Worm (Caenorhabditis elegans) whole organism, L3 larva: Measurements from ENCODE around the gene str-238.
"Not testable (repeated sequence)": the region's sequence is repeated elsewhere in the genome, so short reads cannot be mapped to it uniquely, and the experiment has no call there.

ENCODE experiments used
- R02D3.7 ChIP-seq: fragments of 150-350 bp; optimal IDR thresholded peaks from 2 replicates; lab custom pipeline; 2014; ENCODE audit warnings: missing biosample characterization, missing genetic modification characterization
- aly-2 ChIP-seq: fragments of 150-350 bp; optimal IDR thresholded peaks from 2 replicates; lab custom pipeline; 2014; ENCODE audit warnings: missing biosample characterization, missing genetic modification characterization
- ama-1 ChIP-seq: fragments of 150-350 bp; optimal IDR thresholded peaks from 2 replicates; lab custom pipeline; 2018
- ceh-28 ChIP-seq: fragments of 150-350 bp; optimal IDR thresholded peaks from 2 replicates; lab custom pipeline; 2014; ENCODE audit warnings: missing biosample characterization, missing genetic modification reagents, missing genetic modification characterization
- daf-12 ChIP-seq: fragments of 150-350 bp; optimal IDR thresholded peaks from 2 replicates; lab custom pipeline; 2014; ENCODE audit warnings: missing biosample characterization, missing genetic modification reagents, missing genetic modification characterization
- egl-27 ChIP-seq: sonication (generic microtip); optimal IDR thresholded peaks from 4 replicates; lab custom pipeline; 2017; ENCODE audit warnings: missing biosample characterization, missing genetic modification reagents, missing genetic modification characterization
- egl-5 ChIP-seq: fragments of 150-350 bp; optimal IDR thresholded peaks from 2 replicates; lab custom pipeline; 2017; ENCODE audit warnings: missing biosample characterization, missing genetic modification reagents, missing genetic modification characterization, inconsistent platforms
- elt-1 ChIP-seq: fragments of 150-350 bp; optimal IDR thresholded peaks from 2 replicates; lab custom pipeline; 2014; ENCODE audit warnings: missing biosample characterization, missing genetic modification characterization
- elt-2 ChIP-seq: sonication (generic microtip); optimal IDR thresholded peaks from 2 replicates; lab custom pipeline; 2016; ENCODE audit warnings: missing genetic modification reagents, mild to moderate bottlenecking, missing genetic modification characterization, missing compliant biosample characterization
- elt-3 ChIP-seq, 3 experiments: fragments of 150-350 bp in 1 of 3; sonication (generic microtip) in 2 of 3; optimal IDR thresholded peaks; 2 replicates in 2 of 3; 4 replicates in 1 of 3; lab custom pipeline; 2014 to 2017; ENCODE audit warnings: missing biosample characterization in 3 of 3, missing genetic modification characterization in 3 of 3
- fkh-10 ChIP-seq: sonication (generic microtip); optimal IDR thresholded peaks from 2 replicates; lab custom pipeline; 2017; ENCODE audit warnings: missing biosample characterization, missing genetic modification reagents, missing genetic modification characterization
- hmg-11 ChIP-seq: sonication (generic microtip); optimal IDR thresholded peaks from 2 replicates; lab custom pipeline; 2016; ENCODE audit warnings: missing genetic modification characterization, missing compliant biosample characterization
- jun-1 ChIP-seq: fragments of 150-350 bp; optimal IDR thresholded peaks from 2 replicates; lab custom pipeline; 2014; ENCODE audit warnings: missing biosample characterization, missing genetic modification reagents, missing genetic modification characterization
- lin-15B ChIP-seq: fragments of 150-350 bp; optimal IDR thresholded peaks from 2 replicates; lab custom pipeline; 2014; ENCODE audit warnings: missing biosample characterization, missing genetic modification characterization
- lin-39 ChIP-seq: fragments of 150-350 bp; optimal IDR thresholded peaks from 2 replicates; lab custom pipeline; 2018; ENCODE audit warnings: missing biosample characterization, missing genetic modification reagents, missing genetic modification characterization
- lsy-12 ChIP-seq: sonication (generic microtip); optimal IDR thresholded peaks from 2 replicates; lab custom pipeline; 2016; ENCODE audit warnings: mild to moderate bottlenecking, missing genetic modification characterization, missing compliant biosample characterization
- mdl-1 ChIP-seq: fragments of 150-350 bp; optimal IDR thresholded peaks from 2 replicates; lab custom pipeline; 2014; ENCODE audit warnings: missing biosample characterization, missing genetic modification characterization
- mml-1 ChIP-seq: fragments of 150-350 bp; sonication (generic microtip); optimal IDR thresholded peaks from 3 replicates; lab custom pipeline; 2014; ENCODE audit warnings: missing biosample characterization, missing genetic modification characterization
- nfya-1 ChIP-seq: sonication (generic microtip); optimal IDR thresholded peaks from 2 replicates; lab custom pipeline; 2017; ENCODE audit warnings: missing genetic modification characterization, mild to moderate bottlenecking, missing compliant biosample characterization, antibody characterized with exemption, moderate library complexity; ENCODE audit not compliant: insufficient read depth
- nhr-11 ChIP-seq: fragments of 150-350 bp; optimal IDR thresholded peaks from 2 replicates; lab custom pipeline; 2014; ENCODE audit warnings: missing biosample characterization, missing genetic modification characterization
- nhr-237 ChIP-seq: fragments of 150-350 bp; optimal IDR thresholded peaks from 2 replicates; lab custom pipeline; 2014; ENCODE audit warnings: missing biosample characterization, missing genetic modification characterization
- nhr-25 ChIP-seq: sonication (generic microtip); optimal IDR thresholded peaks from 2 replicates; lab custom pipeline; 2017; ENCODE audit warnings: missing biosample characterization, missing genetic modification characterization
- nhr-28 ChIP-seq: fragments of 150-350 bp; optimal IDR thresholded peaks from 2 replicates; lab custom pipeline; 2014; ENCODE audit warnings: missing biosample characterization, missing genetic modification characterization
- nhr-67 ChIP-seq: fragments of 150-350 bp; optimal IDR thresholded peaks from 2 replicates; lab custom pipeline; 2014; ENCODE audit warnings: missing biosample characterization, missing genetic modification characterization
- nhr-76 ChIP-seq: fragments of 150-350 bp; sonication (generic microtip); optimal IDR thresholded peaks from 5 replicates; lab custom pipeline; 2014; ENCODE audit warnings: missing biosample characterization, missing genetic modification characterization
- sea-2 ChIP-seq: fragments of 150-350 bp; sonication (generic microtip); optimal IDR thresholded peaks from 4 replicates; lab custom pipeline; 2014; ENCODE audit warnings: missing biosample characterization, missing genetic modification reagents, missing genetic modification characterization
- skn-1 ChIP-seq: fragments of 150-350 bp; optimal IDR thresholded peaks from 2 replicates; lab custom pipeline; 2014; ENCODE audit warnings: missing biosample characterization, missing genetic modification characterization
- snpc-4 ChIP-seq: fragments of 150-350 bp; optimal IDR thresholded peaks from 2 replicates; lab custom pipeline; 2014; ENCODE audit warnings: missing biosample characterization, missing genetic modification characterization
- unc-39 ChIP-seq: sonication (generic microtip); optimal IDR thresholded peaks from 4 replicates; lab custom pipeline; 2017; ENCODE audit warnings: missing biosample characterization, missing genetic modification characterization
- unc-62 ChIP-seq: fragments of 150-350 bp; sonication (generic microtip); optimal IDR thresholded peaks from 4 replicates; lab custom pipeline; 2014; ENCODE audit warnings: missing biosample characterization, missing genetic modification reagents, missing genetic modification characterization
- zag-1 ChIP-seq: fragments of 150-350 bp; optimal IDR thresholded peaks from 2 replicates; lab custom pipeline; 2014; ENCODE audit warnings: missing biosample characterization, missing genetic modification characterization
- ztf-11 ChIP-seq: fragments of 150-350 bp; optimal IDR thresholded peaks from 2 replicates; lab custom pipeline; 2014; ENCODE audit warnings: missing biosample characterization, missing genetic modification characterization
- ztf-4 ChIP-seq: fragments of 150-350 bp; optimal IDR thresholded peaks from 2 replicates; lab custom pipeline; 2014; ENCODE audit warnings: missing biosample characterization, missing genetic modification characterization

The str-238 gene

DNA sequence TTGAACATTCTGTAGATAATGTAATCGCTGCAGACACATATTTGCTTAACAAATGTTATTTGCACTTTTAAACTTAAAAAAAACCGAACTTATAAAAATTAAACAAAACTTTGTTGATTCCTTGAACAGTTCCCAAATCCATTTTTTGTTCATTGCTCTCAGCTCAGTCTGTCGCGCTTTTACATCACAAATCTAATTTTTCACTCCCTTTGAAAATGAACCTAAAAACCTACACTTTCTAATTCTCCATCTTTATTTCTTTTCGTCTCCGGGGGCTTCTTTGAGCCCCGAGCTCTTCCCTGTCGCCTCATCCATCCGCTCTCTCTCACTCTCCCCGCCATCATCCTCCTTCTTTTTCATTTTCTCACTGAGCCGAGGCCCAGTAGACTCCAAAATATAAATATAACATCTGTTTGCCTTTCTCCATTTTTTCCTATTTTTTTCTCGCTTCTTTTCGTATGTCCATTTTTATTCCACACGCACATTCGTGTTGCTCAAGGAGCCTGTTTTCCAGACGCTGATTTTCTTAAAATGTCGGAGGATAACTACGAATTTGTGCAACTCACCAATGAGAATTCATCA is 45.5 kb downstream of the str-238 start, which contains the start of gene R13D11.4:
Gene R13D11.4 (plus strand): TSS at position 532 of the 582 bp plus-strand sequence.
- TF ChIP-seq jun-1, result no peak
- TF ChIP-seq nfya-1 (tag; lab: Kevin White, UChicago), result peak; percentile 39
- peak; percentile 23 for TF ChIP-seq hmg-11 (tag; lab: Kevin White, UChicago)
- peak; percentile 30 for TF ChIP-seq fkh-10 (GFP tag; lab: Kevin White, UChicago)
- TF ChIP-seq zag-1 (tag; lab: Kevin White, UChicago), result no peak

DNA sequence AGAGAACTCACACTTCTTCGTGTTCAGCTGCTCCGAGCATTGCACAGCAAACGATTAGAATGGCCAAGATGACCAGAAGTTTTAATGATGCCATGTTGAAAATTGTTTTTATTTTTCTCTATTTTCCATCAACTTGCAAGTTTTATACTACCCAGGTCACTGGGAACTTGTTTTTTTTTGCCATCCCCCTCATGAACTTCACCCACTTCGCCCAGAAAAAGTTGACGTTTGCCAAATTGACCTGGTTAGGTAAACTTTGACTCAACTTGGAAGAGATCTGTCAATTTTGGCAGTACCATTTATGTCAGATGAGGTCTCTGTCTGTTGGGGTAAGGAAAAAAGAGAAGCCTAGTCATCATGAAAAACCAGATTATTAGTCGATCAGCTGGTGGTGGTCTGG is 48.3 kb downstream of the str-238 start, which contains the start of gene R13D11.10:
Gene R13D11.10 (minus strand): TSS at position 101 of the 400 bp plus-strand sequence.
- TF ChIP-seq egl-5 (tag; lab: Kevin White, UChicago) (no peak), elt-2 (tag; lab: Kevin White, UChicago) (no peak), nhr-25 (tag; lab: Kevin White, UChicago) (no peak), daf-12 (tag; lab: Kevin White, UChicago) (no peak), snpc-4 (tag; lab: Kevin White, UChicago) (no peak), nhr-237 (no peak), nhr-76 (no peak), egl-27 (tag; lab: Kevin White, UChicago) (no peak), lin-15B (tag; lab: Kevin White, UChicago) (no peak), sea-2 (no peak), nfya-1 (tag; lab: Kevin White, UChicago) (no peak), elt-3 (tag; optimal IDR thresholded peaks at IDR 0.05; lab: Kevin White, UChicago) (no peak), unc-62 (GFP tag; lab: Kevin White, UChicago) (no peak), ceh-28 (tag; lab: Kevin White, UChicago) (no peak), lin-39 (tag; lab: Kevin White, UChicago) (no peak), nhr-11 (tag; lab: Kevin White, UChicago) (no peak)

DNA sequence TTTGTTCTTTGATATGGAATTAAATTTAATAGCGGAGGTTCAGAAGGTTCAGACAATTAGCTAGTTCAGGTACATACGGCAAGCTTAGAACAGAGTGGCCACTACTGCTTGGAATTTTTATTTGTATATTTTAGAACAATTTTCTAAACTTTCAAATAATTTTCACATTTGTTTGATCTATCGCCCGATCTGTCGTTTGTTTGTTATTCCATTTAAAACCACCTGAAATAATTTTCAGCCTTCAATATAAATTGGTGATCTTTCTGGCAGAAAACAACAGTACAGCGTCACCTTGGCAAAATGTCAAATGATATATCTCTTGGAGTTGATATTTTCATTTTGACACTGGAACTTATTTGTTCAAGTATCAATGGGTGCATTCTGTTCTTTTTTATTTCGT is 49.9 kb downstream of the str-238 start, which contains the start of gene R13D11.3:
Gene R13D11.3 (plus strand): TSS at position 301 of the 400 bp plus-strand sequence.
- TF ChIP-seq elt-3 (tag; optimal IDR thresholded peaks at IDR 0.05; lab: Kevin White, UChicago) (no peak), nhr-76 (no peak), nhr-25 (tag; lab: Kevin White, UChicago) (no peak), nhr-237 (no peak), nhr-28 (tag; lab: Kevin White, UChicago) (no peak), R02D3.7 (tag; lab: Kevin White, UChicago) (no peak), ceh-28 (tag; lab: Kevin White, UChicago) (no peak), nhr-67 (no peak)

DNA sequence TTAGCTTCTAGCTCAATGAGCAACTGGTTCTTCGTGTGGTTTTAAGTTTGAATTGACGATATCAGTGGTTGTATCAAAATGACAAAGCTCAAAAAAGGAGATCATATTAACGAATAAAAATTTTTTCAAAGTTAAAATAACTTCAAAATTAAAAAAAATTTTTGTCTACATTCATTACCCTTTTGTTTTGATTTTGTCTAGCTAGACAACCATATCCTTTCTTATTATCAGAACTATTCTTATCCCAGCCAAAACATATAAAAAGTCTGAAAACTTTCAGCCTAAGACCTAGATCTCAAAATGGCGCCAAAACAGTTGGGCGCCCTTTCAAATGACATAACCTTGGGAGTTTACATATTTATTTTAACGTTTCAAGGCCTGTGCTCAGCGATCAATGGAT is 52.4 kb downstream of the str-238 start, which contains the start of gene R13D11.1:
Gene R13D11.1 (plus strand): TSS at position 301 of the 400 bp plus-strand sequence.
- no peak for TF ChIP-seq unc-62 (GFP tag; lab: Kevin White, UChicago)
- TF ChIP-seq jun-1, result no peak
- TF ChIP-seq ztf-4 (tag; lab: Kevin White, UChicago), result no peak
- no peak for TF ChIP-seq unc-39 (tag; lab: Kevin White, UChicago)
- TF ChIP-seq lin-39 (tag; lab: Kevin White, UChicago), result no peak
- no peak for TF ChIP-seq mml-1 (tag; lab: Kevin White, UChicago)
- TF ChIP-seq ztf-11 (tag; lab: Kevin White, UChicago), result no peak
- TF ChIP-seq aly-2 (tag; lab: Kevin White, UChicago), result no peak
- no peak for TF ChIP-seq lsy-12 (tag; lab: Kevin White, UChicago)
- no peak for TF ChIP-seq lin-15B (tag; lab: Kevin White, UChicago)
- TF ChIP-seq mdl-1 (tag; lab: Kevin White, UChicago), result no peak
- TF ChIP-seq ama-1 (lab: Kevin White, UChicago), result no peak
- no peak for TF ChIP-seq fkh-10 (GFP tag; lab: Kevin White, UChicago)
- TF ChIP-seq elt-1 (tag; lab: Kevin White, UChicago), result no peak

DNA sequence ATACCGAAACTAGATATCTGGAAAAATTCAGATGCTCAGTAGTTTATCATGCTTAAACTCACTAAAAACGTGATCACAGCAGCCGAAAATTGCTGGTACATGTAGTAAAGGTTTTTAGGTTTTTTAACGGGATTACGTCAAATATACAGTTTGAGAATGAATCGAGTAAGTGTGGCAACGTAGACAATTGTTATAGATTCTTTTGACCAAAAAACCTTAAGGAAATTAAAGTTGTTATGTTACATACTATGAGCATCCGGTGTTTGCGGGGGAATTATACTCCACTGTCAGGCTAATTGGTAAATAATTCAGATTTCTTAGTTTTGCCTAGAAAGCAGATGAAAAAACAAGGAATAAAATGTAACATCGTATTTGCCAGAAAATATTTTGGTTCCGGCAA is 55.8 kb downstream of the str-238 start, which contains the start of gene srx-32:
Gene srx-32 (minus strand): TSS at position 101 of the 400 bp plus-strand sequence.
- not testable (repeated sequence) for TF ChIP-seq egl-5 (tag; lab: Kevin White, UChicago); unc-62 (GFP tag; lab: Kevin White, UChicago); skn-1
